Fruit fly (Drosophila melanogaster): ENCODE data around the gene Sp7.

The Sp7 gene

dm6 chr3R:7759486-7759885 lies at the start of gene Sp7:
TSS of gene Sp7 (plus strand) at chr3R:7759786.
- TF ChIP-seq CTCF (optimal IDR thresholded peaks at IDR 0.05) (no peak), CG8478 (optimal IDR thresholded peaks at IDR 0.05) (no peak)

- TF ChIP-seq CTCF (optimal IDR thresholded peaks at IDR 0.05) (no peak), CG8478 (optimal IDR thresholded peaks at IDR 0.05) (no peak)
These were observed 39.6 kb upstream of the Sp7 start for dm6 chr3R:7719990-7720389.

dm6 chr3R:7722117-7722516 lies 37.5 kb upstream of the Sp7 start, which contains the start of gene CG2616:
TSS of gene CG2616 (plus strand) at chr3R:7722417.
- TF ChIP-seq CTCF (optimal IDR thresholded peaks at IDR 0.05) (no peak), CG8478 (optimal IDR thresholded peaks at IDR 0.05) (no peak)

dm6 chr3R:7739463-7739862 lies 20.1 kb upstream of the Sp7 start, which contains the start of gene CG43254:
TSS of gene CG43254 (minus strand) at chr3R:7739563.
- TF ChIP-seq CTCF (optimal IDR thresholded peaks at IDR 0.05) (no peak), CG8478 (optimal IDR thresholded peaks at IDR 0.05) (no peak)

dm6 chr3R:7749993-7750392 lies 9.6 kb upstream of the Sp7 start, which contains the start of gene pyd3:
TSS of gene pyd3 (minus strand) at chr3R:7750079.
- no peak for TF ChIP-seq CTCF (optimal IDR thresholded peaks at IDR 0.05)

- TF ChIP-seq CG8478 (optimal IDR thresholded peaks at IDR 0.05) (no peak), CTCF (optimal IDR thresholded peaks at IDR 0.05) (no peak)
These were observed 6.1 kb upstream of the Sp7 start for dm6 chr3R:7753518-7753917.

- TF ChIP-seq CTCF (optimal IDR thresholded peaks at IDR 0.05) (no peak), CG8478 (optimal IDR thresholded peaks at IDR 0.05) (no peak)
These were observed 1.8 kb upstream of the Sp7 start, which contains the start of gene CG10919 for dm6 chr3R:7757822-7758221. TSS of gene CG10919 (plus strand) at chr3R:7758122.

- TF ChIP-seq CTCF (optimal IDR thresholded peaks at IDR 0.05) (no peak), CG8478 (optimal IDR thresholded peaks at IDR 0.05) (no peak)
These were observed 1.5 kb downstream of the Sp7 start for dm6 chr3R:7760970-7761558.

- TF ChIP-seq CG8478 (optimal IDR thresholded peaks at IDR 0.05) = no peak
- TF ChIP-seq CTCF (optimal IDR thresholded peaks at IDR 0.05) = no peak
These were observed 12.1 kb downstream of the Sp7 start, which contains the start of gene CG11286 for dm6 chr3R:7771656-7772055. TSS of gene CG11286 (minus strand) at chr3R:7771756.

dm6 chr3R:7779620-7780019 lies 20.0 kb downstream of the Sp7 start:
- TF ChIP-seq CTCF (optimal IDR thresholded peaks at IDR 0.05) (peak; percentile 39 to 49), CG8478 (optimal IDR thresholded peaks at IDR 0.05) (no peak)

- TF ChIP-seq CG8478 (optimal IDR thresholded peaks at IDR 0.05) = no peak
- TF ChIP-seq CTCF (optimal IDR thresholded peaks at IDR 0.05) = no peak
These were observed 23.5 kb downstream of the Sp7 start, which contains the start of gene CG18747 for dm6 chr3R:7782933-7783686. TSS of gene CG18747 (minus strand) at chr3R:7783446.

dm6 chr3R:7785784-7786183 lies 26.2 kb downstream of the Sp7 start, which contains the start of gene CG18745:
TSS of gene CG18745 (minus strand) at chr3R:7786119.
- no peak for TF ChIP-seq CTCF (optimal IDR thresholded peaks at IDR 0.05)
- no peak for TF ChIP-seq CG8478 (optimal IDR thresholded peaks at IDR 0.05)

- TF ChIP-seq CTCF (optimal IDR thresholded peaks at IDR 0.05) = no peak
- no peak for TF ChIP-seq CG8478 (optimal IDR thresholded peaks at IDR 0.05)
These were observed 28.3 kb downstream of the Sp7 start, which contains the start of gene CG18748 for dm6 chr3R:7787899-7788298. TSS of gene CG18748 (minus strand) at chr3R:7787923.

dm6 chr3R:7790087-7790486 lies 30.5 kb downstream of the Sp7 start, which contains the start of gene CG18746:
TSS of gene CG18746 (minus strand) at chr3R:7790187.
- TF ChIP-seq CTCF (optimal IDR thresholded peaks at IDR 0.05) (no peak), CG8478 (optimal IDR thresholded peaks at IDR 0.05) (no peak)

- TF ChIP-seq CTCF (optimal IDR thresholded peaks at IDR 0.05) (no peak), CG8478 (optimal IDR thresholded peaks at IDR 0.05) (no peak)
These were observed 31.0 kb downstream of the Sp7 start, which contains the start of gene CG10086 for dm6 chr3R:7790583-7791034. TSS of gene CG10086 (plus strand) at chr3R:7790633.

dm6 chr3R:7793855-7794254 lies 34.3 kb downstream of the Sp7 start, which contains the start of gene CG2641:
TSS of gene CG2641 (plus strand) at chr3R:7794069.
- TF ChIP-seq CG8478 (optimal IDR thresholded peaks at IDR 0.05) (no peak), CTCF (optimal IDR thresholded peaks at IDR 0.05) (no peak)
